Fruit fly (Drosophila melanogaster) Kc167 (cell line): ENCODE measurements around the gene CG5235.

Experiments used
- Myc ChIP-seq: fragments of >200 bp; optimal IDR thresholded peaks from 2 replicates; lab custom pipeline; 2017; ENCODE audit warnings: missing external identifiers
- h ChIP-seq: fragments of >200 bp; optimal IDR thresholded peaks from 3 replicates; lab custom pipeline; 2018; ENCODE audit warnings: missing external identifiers
- psq ChIP-seq: fragments of >200 bp; optimal IDR thresholded peaks from 2 replicates; lab custom pipeline; 2017; ENCODE audit warnings: missing external identifiers
- ttk ChIP-seq: sonication (Bioruptor generic); optimal IDR thresholded peaks from 2 replicates; lab custom pipeline; 2017; ENCODE audit warnings: missing external identifiers

DNA sequence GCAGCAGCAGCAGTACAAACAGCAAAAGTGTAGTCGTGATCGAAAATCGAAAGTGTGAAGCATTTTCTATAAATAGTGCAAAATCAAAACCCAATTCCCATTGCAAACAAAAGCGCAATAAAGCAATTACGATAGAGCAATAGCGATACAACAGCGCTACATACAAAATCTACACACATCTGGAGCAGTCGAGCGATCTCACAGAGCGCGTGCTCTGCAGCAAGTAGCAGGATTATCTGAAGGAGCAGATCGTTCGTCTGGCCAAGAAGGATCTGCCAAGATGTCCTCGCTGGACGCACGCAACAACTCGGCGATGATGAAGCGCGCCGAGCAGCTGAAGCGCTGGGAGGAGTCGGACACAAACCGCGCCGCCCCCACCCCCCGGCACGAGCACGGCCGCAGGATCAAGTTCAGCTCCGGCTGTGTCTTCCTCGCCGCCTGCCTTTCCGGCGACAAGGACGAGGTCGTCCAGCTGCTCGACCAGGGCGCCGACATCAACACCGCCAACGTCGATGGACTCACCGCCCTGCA is 37.1 kb downstream of the CG5235 start:
- TF ChIP-seq ttk (lab: Kevin White, UChicago) = no peak
- TF ChIP-seq h (lab: Kevin White, UChicago) = no peak
- no peak for TF ChIP-seq Myc (lab: Kevin White, UChicago)
- TF ChIP-seq psq = no peak
